Worm (Caenorhabditis elegans): Measurements from ENCODE around the gene ZK686.5.

DNA sequence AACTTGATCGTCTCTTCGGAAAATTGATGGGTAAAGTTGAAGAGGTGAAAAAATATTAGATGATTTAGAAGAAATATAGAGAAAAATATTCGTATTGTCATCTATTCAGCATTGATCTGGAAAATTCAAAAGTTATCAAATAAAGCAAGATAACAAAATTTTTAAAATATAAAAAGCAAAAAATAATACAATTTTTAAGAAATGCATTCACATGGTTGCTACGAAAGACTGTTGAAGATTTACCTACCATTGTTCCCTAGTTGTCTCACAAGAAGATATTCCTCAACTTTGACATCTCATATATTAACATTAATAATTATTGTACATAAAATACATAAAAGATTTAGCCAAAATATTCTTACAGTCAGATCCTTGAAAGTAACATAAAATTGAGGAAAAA is 13.0 kb downstream of the ZK686.5 start, which contains the start of gene cdh-3:
- TF ChIP-seq fkh-4 (tag; optimal IDR thresholded peaks at IDR 0.05; ENCODE audit: borderline replicate concordance) (no peak), tlp-1 (tag; optimal IDR thresholded peaks at IDR 0.05) (no peak), nhr-28 (tag; optimal IDR thresholded peaks at IDR 0.05) (no peak), egl-13 (tag; optimal IDR thresholded peaks at IDR 0.05) (no peak), mdl-1 (tag; optimal IDR thresholded peaks at IDR 0.05) (no peak), skn-1 (tag; optimal IDR thresholded peaks at IDR 0.05) (no peak), ets-5 (GFP tag; IDR thresholded peaks at IDR 0.05) (no peak), ceh-8 (GFP tag; optimal IDR thresholded peaks at IDR 0.05) (no peak), nhr-76 (tag; optimal IDR thresholded peaks at IDR 0.05) (no peak), nhr-12 (tag; optimal IDR thresholded peaks at IDR 0.05) (no peak)
